Worm (Caenorhabditis elegans) whole organism, young adult: ENCODE measurements around the gene str-155.
"Not testable (repeated sequence)": the region's sequence is repeated elsewhere in the genome, so short reads cannot be mapped to it uniquely, and the experiment has no call there.

Experiments used
- F49E8.2 ChIP-seq: sonication (generic microtip); optimal IDR thresholded peaks from 3 replicates; lab custom pipeline; 2017; ENCODE audit warnings: missing genetic modification characterization, mild to moderate bottlenecking, missing compliant biosample characterization, antibody characterized with exemption, moderate library complexity; ENCODE audit not compliant: insufficient read depth
- Y95B8A.8 ChIP-seq: fragments of 200-800 bp; sonication (Bioruptor generic); IDR thresholded peaks from 2 replicates; pipeline ENCODE4 v1.3.6; 2022; ENCODE audit warnings: missing genetic modification reagents, missing genetic modification characterization, missing compliant biosample characterization
- bed-1 ChIP-seq: fragments of 200-800 bp; sonication (Bioruptor generic); IDR thresholded peaks from 2 replicates; pipeline ENCODE4 v1.3.6; 2022; ENCODE audit warnings: missing genetic modification reagents, missing genetic modification characterization, missing compliant biosample characterization
- ccch-3 ChIP-seq: fragments of 200-800 bp; sonication (Bioruptor generic); optimal IDR thresholded peaks from 2 replicates; lab custom pipeline; 2018; ENCODE audit warnings: mild to moderate bottlenecking, missing genetic modification characterization, missing compliant biosample characterization
- fkh-3 ChIP-seq: sonication (generic microtip); optimal IDR thresholded peaks from 2 replicates; lab custom pipeline; 2016; ENCODE audit warnings: mild to moderate bottlenecking, missing genetic modification characterization, missing compliant biosample characterization
- lin-26 ChIP-seq: fragments of 200-800 bp; sonication (Bioruptor generic); IDR thresholded peaks from 2 replicates; pipeline ENCODE4 v1.3.6; 2022; ENCODE audit warnings: missing genetic modification reagents, missing genetic modification characterization, missing compliant biosample characterization
- lin-40 ChIP-seq: sonication (generic microtip); optimal IDR thresholded peaks from 2 replicates; lab custom pipeline; 2016; ENCODE audit warnings: missing genetic modification characterization, mild to moderate bottlenecking, missing compliant biosample characterization, missing genotype, missing genetic modification reagents
- lir-1 ChIP-seq: fragments of 200-800 bp; sonication (Bioruptor generic); conservative IDR thresholded peaks from 2 replicates; pipeline ENCODE4 v1.3.6; 2022; ENCODE audit warnings: missing genetic modification reagents, missing genetic modification characterization, missing compliant biosample characterization
- nfya-1 ChIP-seq: sonication (generic microtip); optimal IDR thresholded peaks from 2 replicates; lab custom pipeline; 2017; ENCODE audit warnings: antibody characterized with exemption, missing compliant biosample characterization, missing genetic modification characterization, borderline replicate concordance; ENCODE audit not compliant: insufficient read depth
- nfyb-1 ChIP-seq: fragments of 200-800 bp; sonication (Bioruptor generic); IDR thresholded peaks from 2 replicates; pipeline ENCODE4 v1.3.6; 2022; ENCODE audit warnings: missing genetic modification reagents, missing genetic modification characterization, missing compliant biosample characterization
- pha-4 ChIP-seq: fragments of 150-350 bp; sonication (generic microtip); optimal IDR thresholded peaks from 2 replicates; lab custom pipeline; 2014; ENCODE audit warnings: missing biosample characterization, missing genetic modification reagents, missing genetic modification characterization
- sea-2 ChIP-seq: fragments of 200-800 bp; sonication (Bioruptor generic); IDR thresholded peaks from 2 replicates; pipeline ENCODE4 v1.3.6; 2022; ENCODE audit warnings: missing genetic modification characterization, missing compliant biosample characterization
- snpc-4 ChIP-seq, 5 experiments: fragments of 150-350 bp in 1 of 5; sonication (generic microtip) in 4 of 5; optimal IDR thresholded peaks; 2 replicates each; lab custom pipeline; 2014 to 2018; ENCODE audit warnings: missing genetic modification characterization in 5 of 5, missing biosample characterization in 3 of 5, antibody characterized with exemption in 2 of 5, mild to moderate bottlenecking in 2 of 5, missing compliant biosample characterization in 2 of 5, missing genotype in 2 of 5, moderate library complexity in 2 of 5, missing genetic modification reagents in 1 of 5
- somi-1 ChIP-seq: fragments of 200-800 bp; sonication (Bioruptor generic); optimal IDR thresholded peaks from 2 replicates; lab custom pipeline; 2018; ENCODE audit warnings: mild to moderate bottlenecking, missing genetic modification characterization, missing compliant biosample characterization

- not testable (repeated sequence) for TF ChIP-seq bed-1 (GFP tag; lab: Robert Waterston, UW); ccch-3 (GFP tag; lab: Kevin White, UChicago); lir-1; pha-4 (tag; lab: Kevin White, UChicago); lin-40 (tag; lab: Kevin White, UChicago); lin-26; F49E8.2 (tag; lab: Kevin White, UChicago); fkh-3 (tag; lab: Kevin White, UChicago); nfya-1; nfyb-1; sea-2 (GFP tag; lab: Robert Waterston, UW); somi-1 (GFP tag; lab: Kevin White, UChicago); snpc-4 (GFP tag; optimal IDR thresholded peaks at IDR 0.05; lab: Kevin White, UChicago); snpc-4 (tag; optimal IDR thresholded peaks at IDR 0.05; lab: Kevin White, UChicago); Y95B8A.8 (GFP tag; lab: Robert Waterston, UW)
These were observed 4.8 kb downstream of the str-155 start for ce11 chrIV:4920595-4920994.
